Fruit fly (Drosophila melanogaster): ENCODE measurements around the gene CG31100.

DNA sequence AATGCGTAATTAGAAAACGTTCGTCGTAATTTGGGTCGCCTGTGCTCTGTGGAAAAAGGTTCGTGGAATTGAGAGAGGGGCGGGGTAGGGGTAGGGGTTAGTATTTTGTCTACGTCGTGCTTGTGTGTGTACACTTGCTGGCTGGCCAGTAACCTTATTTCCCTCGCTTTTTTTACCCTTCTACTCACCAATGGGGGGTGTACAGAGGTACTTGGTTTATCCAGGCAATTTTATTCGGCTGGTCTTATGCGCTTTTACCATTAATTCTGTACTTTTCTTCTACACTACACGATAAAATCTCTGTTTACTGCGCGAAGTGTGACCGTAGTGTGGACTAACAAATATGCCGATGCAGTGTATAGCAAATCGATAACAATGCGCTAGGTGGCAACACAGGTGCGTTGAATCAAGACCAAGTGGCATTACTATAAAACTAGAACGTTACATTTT is 16.3 kb upstream of the CG31100 start, which contains the start of gene tgo:
- TF ChIP-seq usp (GFP tag; optimal IDR thresholded peaks at IDR 0.05) = no peak
- TF ChIP-seq EcR (GFP tag; optimal IDR thresholded peaks at IDR 0.05) = no peak
- TF ChIP-seq psq (optimal IDR thresholded peaks at IDR 0.05) = no peak
- no peak for TF ChIP-seq Dll (optimal IDR thresholded peaks at IDR 0.05)
- TF ChIP-seq CG8478 (optimal IDR thresholded peaks at IDR 0.05) = no peak
- no peak for TF ChIP-seq pan (optimal IDR thresholded peaks at IDR 0.05)

Data from whole organism.